Fruit fly (Drosophila melanogaster) whole organism, wandering third instar larva: ENCODE measurements around the gene CG4101.

Experiments used
- CrebA ChIP-seq: fragments of 200-800 bp; sonication (Bioruptor generic); optimal IDR thresholded peaks from 2 replicates; lab custom pipeline; 2016; ENCODE audit warnings: missing biosample characterization, mild to moderate bottlenecking, missing genetic modification characterization, borderline replicate concordance
- Dif ChIP-seq: fragments of 200-275, 200-300 bp; sonication (Bioruptor generic); optimal IDR thresholded peaks from 2 replicates; lab custom pipeline; 2018; ENCODE audit warnings: missing biosample characterization, missing genetic modification characterization; ENCODE audit not compliant: partially characterized antibody
- GATAd ChIP-seq: sonication (Bioruptor generic); optimal IDR thresholded peaks from 2 replicates; lab custom pipeline; 2016; ENCODE audit warnings: missing biosample characterization, missing genetic modification characterization
- Hr78 ChIP-seq: fragments of >200 bp; optimal IDR thresholded peaks from 2 replicates; lab custom pipeline; 2017; ENCODE audit warnings: missing biosample characterization, missing genetic modification characterization
- Mio ChIP-seq: sonication (Bioruptor generic); optimal IDR thresholded peaks from 2 replicates; lab custom pipeline; 2016; ENCODE audit warnings: missing biosample characterization, missing genetic modification characterization
- dsf ChIP-seq: sonication (Bioruptor generic); optimal IDR thresholded peaks from 2 replicates; lab custom pipeline; 2016; ENCODE audit warnings: missing biosample characterization, missing genetic modification characterization, borderline replicate concordance
- foxo ChIP-seq, 2 experiments: fragments of 200-800 bp; sonication (Bioruptor generic); optimal IDR thresholded peaks; 2 replicates in 1 of 2; 3 replicates in 1 of 2; lab custom pipeline; 2016 to 2017; ENCODE audit warnings: missing biosample characterization in 2 of 2, missing genetic modification characterization in 2 of 2
- fru ChIP-seq: fragments of 200-800 bp; sonication (Bioruptor generic); optimal IDR thresholded peaks from 3 replicates; lab custom pipeline; 2016; ENCODE audit warnings: missing biosample characterization, mild to moderate bottlenecking, missing genetic modification characterization
- sage ChIP-seq: fragments of 200-800 bp; sonication (Bioruptor generic); optimal IDR thresholded peaks from 2 replicates; lab custom pipeline; 2016; ENCODE audit warnings: missing biosample characterization, mild to moderate bottlenecking, missing genetic modification characterization

DNA sequence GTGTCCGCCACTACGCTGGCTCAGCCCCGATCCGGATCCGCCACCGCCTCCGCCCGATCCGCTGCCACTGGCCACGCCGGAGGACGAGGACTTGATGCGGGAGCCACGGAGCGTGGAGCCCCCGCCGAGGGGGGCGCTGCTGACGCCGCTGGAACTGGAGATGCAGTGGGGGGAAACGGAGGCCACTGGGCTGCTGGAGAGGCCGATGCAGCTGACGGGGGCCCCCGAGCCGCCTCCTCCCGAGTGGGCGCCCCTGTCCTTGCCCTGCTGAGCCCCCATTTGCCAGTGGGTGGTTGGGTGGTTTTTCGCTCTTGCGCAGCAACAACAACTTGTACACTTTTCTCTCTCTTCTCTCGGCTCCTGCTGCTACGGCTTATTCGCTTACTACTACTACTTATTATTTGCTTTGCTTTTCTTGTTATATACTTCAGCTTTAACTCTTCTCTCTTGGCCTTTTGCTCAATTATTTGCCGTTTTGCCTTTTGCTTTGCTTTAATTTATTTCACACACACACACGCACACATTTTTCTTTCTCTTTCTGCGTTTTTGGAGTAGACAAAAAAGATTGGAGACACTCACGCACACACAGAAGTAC lies 34.7 kb downstream of the CG4101 start:
- TF ChIP-seq Hr78 (GFP tag; lab: Kevin White, UChicago) (no peak), Mio (GFP tag; lab: Kevin White, UChicago) (no peak), GATAd (GFP tag; lab: Kevin White, UChicago) (no peak), fru (GFP tag; lab: Kevin White, UChicago) (no peak), dsf (GFP tag; lab: Kevin White, UChicago) (no peak), sage (GFP tag; lab: Kevin White, UChicago) (no peak), Dif (GFP tag; lab: Kevin White, UChicago) (no peak), foxo (GFP tag; optimal IDR thresholded peaks at IDR 0.05; lab: Kevin White, UChicago) (no peak), CrebA (GFP tag; lab: Kevin White, UChicago) (no peak)
